Worm (Caenorhabditis elegans) whole organism, L1 larva: ENCODE results near the gene C14A11.2.

ENCODE experiments used
- C04F5.9 ChIP-seq: sonication (generic microtip); optimal IDR thresholded peaks from 2 replicates; lab custom pipeline; 2016; ENCODE audit warnings: missing genetic modification characterization, missing compliant biosample characterization
- C16A3.4 ChIP-seq: fragments of 150-350 bp; optimal IDR thresholded peaks from 2 replicates; lab custom pipeline; 2014; ENCODE audit warnings: missing biosample characterization, missing genetic modification characterization
- F16B12.6 ChIP-seq: fragments of 150-350 bp; optimal IDR thresholded peaks from 2 replicates; lab custom pipeline; 2014; ENCODE audit warnings: missing biosample characterization, missing genetic modification characterization
- Y116A8C.19 ChIP-seq: sonication (generic microtip); optimal IDR thresholded peaks from 2 replicates; lab custom pipeline; 2016; ENCODE audit warnings: missing compliant biosample characterization, missing genetic modification characterization, borderline replicate concordance
- blmp-1 ChIP-seq: fragments of 150-350 bp; optimal IDR thresholded peaks from 2 replicates; lab custom pipeline; 2014; ENCODE audit warnings: missing biosample characterization, missing genetic modification characterization
- ceh-82 ChIP-seq, 3 experiments: fragments of 150-350 bp in 1 of 3; sonication (generic microtip) in 2 of 3; optimal IDR thresholded peaks; 2 replicates each; lab custom pipeline; 2014 to 2017; ENCODE audit warnings: missing biosample characterization in 3 of 3, missing genetic modification characterization in 3 of 3
- ceh-88 ChIP-seq: fragments of 200-800 bp; sonication (Bioruptor generic); IDR thresholded peaks from 2 replicates; pipeline ENCODE4 v1.3.6; 2022; ENCODE audit warnings: missing genetic modification characterization, missing compliant biosample characterization
- ceh-90 ChIP-seq: sonication (generic microtip); optimal IDR thresholded peaks from 2 replicates; lab custom pipeline; 2016; ENCODE audit warnings: missing genetic modification characterization, missing compliant biosample characterization
- ces-1 ChIP-seq: fragments of 150-350 bp; optimal IDR thresholded peaks from 2 replicates; lab custom pipeline; 2014; ENCODE audit warnings: missing biosample characterization, missing genetic modification reagents, missing genetic modification characterization
- dpl-1 ChIP-seq, 3 experiments: fragments of 150-350 bp in 2 of 3; sonication (generic microtip) in 1 of 3; optimal IDR thresholded peaks; 2 replicates each; lab custom pipeline; 2014 to 2017; ENCODE audit warnings: missing biosample characterization in 3 of 3, missing genetic modification characterization in 3 of 3, missing genetic modification reagents in 3 of 3
- efl-1 ChIP-seq, 4 experiments: fragments of 150-350 bp; optimal IDR thresholded peaks in 3 of 4; peaks in 1 of 4; 1 replicate in 1 of 4; 2 replicates in 3 of 4; lab custom pipeline; 2014; ENCODE audit warnings: missing biosample characterization in 2 of 4, missing genetic modification characterization in 2 of 4, missing genetic modification reagents in 2 of 4
- efl-3 ChIP-seq: fragments of 200-800 bp; sonication (Bioruptor generic); optimal IDR thresholded peaks from 2 replicates; lab custom pipeline; 2018; ENCODE audit warnings: mild to moderate bottlenecking, missing genetic modification characterization, missing compliant biosample characterization
- egl-13 ChIP-seq: sonication (generic microtip); optimal IDR thresholded peaks from 2 replicates; lab custom pipeline; 2016; ENCODE audit warnings: missing genotype, missing genetic modification reagents, missing genetic modification characterization, missing compliant biosample characterization
- egl-27 ChIP-seq, 2 experiments: fragments of 150-350 bp in 1 of 2; sonication (generic microtip); optimal IDR thresholded peaks; 3 replicates each; lab custom pipeline; 2017 to 2018; ENCODE audit warnings: missing biosample characterization in 2 of 2, missing genetic modification characterization in 2 of 2, missing genetic modification reagents in 2 of 2
- elt-3 ChIP-seq, 6 experiments: fragments of 150-350 bp in 1 of 6; sonication (generic microtip); optimal IDR thresholded peaks; 2 replicates each; lab custom pipeline; 2017 to 2018; ENCODE audit warnings: missing biosample characterization in 6 of 6, missing genetic modification characterization in 6 of 6, inconsistent platforms in 1 of 6
- ets-5 ChIP-seq: fragments of 200-800 bp; sonication (Bioruptor generic); IDR thresholded peaks from 2 replicates; pipeline ENCODE4 v1.3.6; 2022; ENCODE audit warnings: missing genetic modification characterization, missing compliant biosample characterization
- fkh-10 ChIP-seq: sonication (generic microtip); optimal IDR thresholded peaks from 2 replicates; lab custom pipeline; 2017; ENCODE audit warnings: missing biosample characterization, missing genetic modification reagents, missing genetic modification characterization
- fkh-8 ChIP-seq: sonication (generic microtip); optimal IDR thresholded peaks from 2 replicates; lab custom pipeline; 2016; ENCODE audit warnings: mild to moderate bottlenecking, missing genetic modification characterization, missing compliant biosample characterization
- fos-1 ChIP-seq: fragments of 150-350 bp; optimal IDR thresholded peaks from 2 replicates; lab custom pipeline; 2014; ENCODE audit warnings: missing biosample characterization, missing genetic modification characterization
- hlh-17 ChIP-seq: fragments of 200-800 bp; sonication (Bioruptor generic); optimal IDR thresholded peaks from 2 replicates; lab custom pipeline; 2018; ENCODE audit warnings: missing genetic modification characterization, mild to moderate bottlenecking, missing compliant biosample characterization, moderate library complexity, borderline replicate concordance
- irx-1 ChIP-seq: sonication (generic microtip); optimal IDR thresholded peaks from 2 replicates; lab custom pipeline; 2016; ENCODE audit warnings: missing genetic modification characterization, missing compliant biosample characterization
- isw-1 ChIP-seq: fragments of 200-800 bp; sonication (Bioruptor generic); IDR thresholded peaks from 2 replicates; pipeline ENCODE4 v1.3.6; 2022; ENCODE audit warnings: missing genetic modification characterization, missing compliant biosample characterization
- jun-1 ChIP-seq: fragments of 150-350 bp; optimal IDR thresholded peaks from 2 replicates; lab custom pipeline; 2014; ENCODE audit warnings: missing biosample characterization, missing genetic modification reagents, missing genetic modification characterization
- lin-13 ChIP-seq: fragments of 150-350 bp; optimal IDR thresholded peaks from 2 replicates; lab custom pipeline; 2014; ENCODE audit warnings: missing biosample characterization, missing genetic modification reagents, missing genetic modification characterization
- lin-14 ChIP-seq: fragments of 200-800 bp; sonication (Bioruptor generic); optimal IDR thresholded peaks from 2 replicates; lab custom pipeline; 2018; ENCODE audit warnings: mild to moderate bottlenecking, missing genetic modification characterization, moderate library complexity, missing compliant biosample characterization
- lir-3 ChIP-seq: sonication (generic microtip); optimal IDR thresholded peaks from 2 replicates; lab custom pipeline; 2016; ENCODE audit warnings: mild to moderate bottlenecking, missing genetic modification characterization, moderate library complexity, missing compliant biosample characterization; ENCODE audit not compliant: poor library complexity
- lsy-2 ChIP-seq, 2 experiments: fragments of 150-350 bp; optimal IDR thresholded peaks; 2 replicates each; lab custom pipeline; 2014; ENCODE audit warnings: missing biosample characterization in 2 of 2, missing genetic modification characterization in 2 of 2
- mab-9 ChIP-seq: fragments of 200-800 bp; sonication (Bioruptor generic); IDR thresholded peaks from 2 replicates; pipeline ENCODE4 v1.3.6; 2022; ENCODE audit warnings: missing genetic modification reagents, missing genetic modification characterization, missing compliant biosample characterization
- nhr-20 ChIP-seq: sonication (generic microtip); optimal IDR thresholded peaks from 2 replicates; lab custom pipeline; 2016; ENCODE audit warnings: mild to moderate bottlenecking, missing genetic modification characterization, missing compliant biosample characterization
- nhr-237 ChIP-seq: fragments of 150-350 bp; optimal IDR thresholded peaks from 2 replicates; lab custom pipeline; 2014; ENCODE audit warnings: missing biosample characterization, missing genetic modification characterization
- nhr-76 ChIP-seq: sonication (generic microtip); optimal IDR thresholded peaks from 2 replicates; lab custom pipeline; 2017; ENCODE audit warnings: missing biosample characterization, missing genetic modification characterization
- nhr-77 ChIP-seq: fragments of 150-350 bp; optimal IDR thresholded peaks from 2 replicates; lab custom pipeline; 2014; ENCODE audit warnings: missing biosample characterization, missing genetic modification characterization
- nhr-84 ChIP-seq: sonication (generic microtip); optimal IDR thresholded peaks from 2 replicates; lab custom pipeline; 2017; ENCODE audit warnings: missing biosample characterization, missing genetic modification characterization
- nhr-90 ChIP-seq: sonication (generic microtip); optimal IDR thresholded peaks from 2 replicates; lab custom pipeline; 2016; ENCODE audit warnings: mild to moderate bottlenecking, missing genetic modification characterization, missing compliant biosample characterization; ENCODE audit not compliant: poor library complexity
- pag-3 ChIP-seq: sonication (generic microtip); optimal IDR thresholded peaks from 2 replicates; lab custom pipeline; 2017; ENCODE audit warnings: missing genetic modification characterization, mild to moderate bottlenecking, missing compliant biosample characterization, antibody characterized with exemption, borderline replicate concordance; ENCODE audit not compliant: insufficient read depth
- pax-3 ChIP-seq: fragments of 200-800 bp; sonication (Bioruptor generic); optimal IDR thresholded peaks from 2 replicates; lab custom pipeline; 2018; ENCODE audit warnings: mild to moderate bottlenecking, missing genetic modification characterization, moderate library complexity, missing compliant biosample characterization
- skn-1 ChIP-seq: fragments of 150-350 bp; optimal IDR thresholded peaks from 2 replicates; lab custom pipeline; 2014; ENCODE audit warnings: missing biosample characterization, missing genetic modification characterization
- sox-4 ChIP-seq: sonication (generic microtip); optimal IDR thresholded peaks from 2 replicates; lab custom pipeline; 2016; ENCODE audit warnings: missing genetic modification characterization, missing compliant biosample characterization
- sup-37 ChIP-seq: fragments of 200-800 bp; sonication (Bioruptor generic); optimal IDR thresholded peaks from 2 replicates; lab custom pipeline; 2018; ENCODE audit warnings: mild to moderate bottlenecking, missing genetic modification characterization, missing compliant biosample characterization
- swsn-7 ChIP-seq: sonication (generic microtip); optimal IDR thresholded peaks from 2 replicates; lab custom pipeline; 2016; ENCODE audit warnings: missing genetic modification characterization, missing compliant biosample characterization
- unc-130 ChIP-seq: fragments of 150-350 bp; optimal IDR thresholded peaks from 2 replicates; lab custom pipeline; 2017; ENCODE audit warnings: missing biosample characterization, missing genetic modification characterization, inconsistent platforms
- unc-62 ChIP-seq: fragments of 150-350 bp; optimal IDR thresholded peaks from 2 replicates; lab custom pipeline; 2014; ENCODE audit warnings: missing biosample characterization, missing genetic modification reagents, missing genetic modification characterization
- unc-86 ChIP-seq: sonication (generic microtip); optimal IDR thresholded peaks from 2 replicates; lab custom pipeline; 2016; ENCODE audit warnings: missing genetic modification characterization, missing compliant biosample characterization
- unc-98 ChIP-seq: fragments of 200-800 bp; sonication (Bioruptor generic); IDR thresholded peaks from 2 replicates; pipeline ENCODE4 v1.3.6; 2022; ENCODE audit warnings: missing genetic modification characterization, missing compliant biosample characterization
- xbp-1 ChIP-seq: sonication (generic microtip); optimal IDR thresholded peaks from 2 replicates; lab custom pipeline; 2016; ENCODE audit warnings: missing genetic modification characterization, missing compliant biosample characterization
- zag-1 ChIP-seq: fragments of 150-350 bp; optimal IDR thresholded peaks from 2 replicates; lab custom pipeline; 2014; ENCODE audit warnings: missing biosample characterization, missing genetic modification characterization
- ztf-11 ChIP-seq, 2 experiments: sonication (generic microtip); optimal IDR thresholded peaks; 2 replicates each; lab custom pipeline; 2016 to 2017; ENCODE audit warnings: missing genetic modification characterization in 2 of 2, missing biosample characterization in 1 of 2, missing compliant biosample characterization in 1 of 2
- ztf-4 ChIP-seq: fragments of 150-350 bp; optimal IDR thresholded peaks from 2 replicates; lab custom pipeline; 2014; ENCODE audit warnings: missing biosample characterization, missing genetic modification characterization

The C14A11.2 gene

ce11 chrX:2807390-2807789 lies 4.5 kb downstream of the C14A11.2 start, which contains the start of gene C14A11.5 (continued):
- TF ChIP-seq unc-86 (tag; lab: Kevin White, UChicago) (peak; percentile 53), xbp-1 (tag; lab: Kevin White, UChicago) (peak; percentile 4), fkh-8 (tag; lab: Kevin White, UChicago) (peak; percentile 94), ceh-82 (tag; optimal IDR thresholded peaks at IDR 0.05; lab: Kevin White, UChicago) (peak in 1 of 3 experiments; percentile 32), ets-5 (GFP tag; lab: Robert Waterston, UW) (no peak), fkh-10 (peak; percentile 32), efl-3 (GFP tag; lab: Kevin White, UChicago) (no peak), egl-27 (tag; optimal IDR thresholded peaks at IDR 0.05; lab: Kevin White, UChicago) (no peak), ztf-11 (tag; optimal IDR thresholded peaks at IDR 0.05; lab: Kevin White, UChicago) (no peak)

- TF ChIP-seq efl-1 (optimal IDR thresholded peaks at IDR 0.05; lab: Kevin White, UChicago) (peak; percentile 71 to 79), efl-1 (GFP tag; optimal IDR thresholded peaks at IDR 0.05 in 1 of 2; lab: Kevin White, UChicago) (peak; percentile 70 to 98), zag-1 (tag; lab: Kevin White, UChicago) (peak; percentile 63), dpl-1 (GFP tag; optimal IDR thresholded peaks at IDR 0.05; lab: Kevin White, UChicago) (peak; percentile 69 to 80 (median 79)), unc-98 (GFP tag; lab: Robert Waterston, UW) (no peak), nhr-237 (tag; lab: Kevin White, UChicago) (no peak), unc-62 (GFP tag; lab: Kevin White, UChicago) (no peak), unc-86 (tag; lab: Kevin White, UChicago) (peak; percentile 95), ceh-88 (GFP tag; lab: Robert Waterston, UW) (peak; percentile 70), nhr-20 (tag; lab: Kevin White, UChicago) (peak; percentile 94), nhr-76 (tag; lab: Kevin White, UChicago) (peak; percentile 13), nhr-84 (no peak), egl-13 (tag; lab: Kevin White, UChicago) (peak; percentile 93), ets-5 (GFP tag; lab: Robert Waterston, UW) (no peak), jun-1 (tag; lab: Kevin White, UChicago) (peak; percentile 92), fos-1 (tag; lab: Kevin White, UChicago) (peak; percentile 89), ztf-11 (tag; optimal IDR thresholded peaks at IDR 0.05; lab: Kevin White, UChicago) (peak in 1 of 2 experiments; percentile 66), irx-1 (tag; lab: Kevin White, UChicago) (peak; percentile 92), nhr-77 (peak; percentile 66), sup-37 (GFP tag; lab: Kevin White, UChicago) (peak; percentile 68), ceh-82 (tag; optimal IDR thresholded peaks at IDR 0.05; lab: Kevin White, UChicago) (peak; percentile 82 to 95 (median 93)), skn-1 (tag; lab: Kevin White, UChicago) (peak; percentile 89), xbp-1 (tag; lab: Kevin White, UChicago) (peak; percentile 90), F16B12.6 (tag; lab: Kevin White, UChicago) (peak; percentile 53), elt-3 (tag; optimal IDR thresholded peaks at IDR 0.05; lab: Kevin White, UChicago) (peak in 3 of 6 experiments; percentile 29 to 63 (median 35)), ces-1 (GFP tag; lab: Kevin White, UChicago) (no peak), hlh-17 (GFP tag; lab: Kevin White, UChicago) (no peak), lsy-2 (tag; optimal IDR thresholded peaks at IDR 0.05; lab: Kevin White, UChicago) (peak; percentile 89 to 91), unc-130 (peak; percentile 56), pag-3 (tag; lab: Kevin White, UChicago) (peak; percentile 35), egl-27 (tag; optimal IDR thresholded peaks at IDR 0.05; lab: Kevin White, UChicago) (peak in 1 of 2 experiments; percentile 52), C16A3.4 (peak; percentile 84), sox-4 (tag; lab: Kevin White, UChicago) (peak; percentile 68), lin-14 (GFP tag; lab: Kevin White, UChicago) (peak; percentile 94), nhr-90 (tag; lab: Kevin White, UChicago) (peak; percentile 94), pax-3 (tag; lab: Kevin White, UChicago) (peak; percentile 82), C04F5.9 (tag; lab: Kevin White, UChicago) (peak; percentile 71), swsn-7 (peak; percentile 96), ceh-90 (peak; percentile 23), mab-9 (peak; percentile 77), Y116A8C.19 (no peak), fkh-10 (peak; percentile 92), isw-1 (GFP tag; lab: Robert Waterston, UW) (peak; percentile 82), lin-13 (GFP tag; lab: Kevin White, UChicago) (peak; percentile 91), ztf-4 (tag; lab: Kevin White, UChicago) (peak; percentile 69), lir-3 (peak; percentile 56), blmp-1 (peak; percentile 69)
Measured at ce11 chrX:2809611-2810010, 6.7 kb downstream of the C14A11.2 start, which contains the start of gene C14A11.9. C14A11.9 (minus strand) TSS chrX:2809637.
